Fruit fly (Drosophila melanogaster): ENCODE data around the gene CG3386.
A peak's percentile ranks its signal among the peaks of the same experiment; 100 is the strongest.

The CG3386 gene

DNA sequence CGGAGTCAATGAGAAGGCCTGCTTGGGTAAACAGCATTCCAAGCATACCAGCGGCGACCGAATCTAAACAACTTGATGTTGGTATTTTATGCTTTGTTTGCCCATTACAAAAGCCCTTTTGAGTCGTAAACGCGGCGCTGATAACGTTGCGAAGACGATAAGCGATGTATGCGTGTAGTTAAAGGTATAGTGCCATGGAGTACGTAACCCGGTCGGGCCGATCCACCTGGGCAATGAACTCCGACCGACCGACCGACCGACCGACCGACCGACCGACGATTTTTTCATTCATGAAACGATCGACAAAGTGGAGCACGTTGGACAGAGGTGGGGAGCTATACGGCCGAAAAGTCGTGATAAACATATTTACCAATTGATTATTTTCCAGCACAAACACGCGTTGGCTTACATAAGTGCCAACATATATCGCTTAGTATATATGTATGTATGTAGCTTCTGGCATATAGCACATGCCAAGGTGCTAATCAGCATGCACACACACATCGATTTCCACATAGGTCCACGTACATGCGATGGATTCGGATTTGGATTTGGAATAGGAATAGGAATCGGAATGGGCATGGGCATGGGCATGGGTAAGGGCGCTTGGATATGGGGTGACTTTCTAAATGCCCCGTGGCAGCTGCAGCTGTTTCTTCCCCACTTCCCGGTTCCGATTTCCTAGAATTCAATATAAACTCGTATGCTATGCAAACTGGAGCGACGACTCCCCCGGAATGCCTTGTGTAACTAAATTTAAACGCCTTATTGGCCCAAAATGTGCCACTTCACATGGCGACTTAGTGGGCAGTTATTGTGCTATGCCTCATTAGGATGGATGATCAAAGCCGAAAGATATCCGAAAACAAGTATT lies 39.2 kb downstream of the CG3386 start (continued):
- TF ChIP-seq org-1 (GFP tag; optimal IDR thresholded peaks at IDR 0.05) (peak; percentile 41), Bdp1 (GFP tag; optimal IDR thresholded peaks at IDR 0.05) (peak; percentile 25), chinmo (GFP tag; IDR thresholded peaks at IDR 0.05; ENCODE audit: partially characterized antibody) (peak; percentile 70; the same call in 1 of the 4 replicates), sima (GFP tag; optimal IDR thresholded peaks at IDR 0.05) (no peak), CG6175 (GFP tag; IDR thresholded peaks at IDR 0.05) (no peak), pnt (GFP tag; optimal IDR thresholded peaks at IDR 0.05) (no peak), dysf (GFP tag; IDR thresholded peaks at IDR 0.05) (no peak), amos (GFP tag; IDR thresholded peaks at IDR 0.05; ENCODE audit: partially characterized antibody) (no peak), br (optimal IDR thresholded peaks at IDR 0.05) (no peak), Dp (GFP tag; optimal IDR thresholded peaks at IDR 0.05) (no peak), CG7745 (tag; optimal IDR thresholded peaks at IDR 0.05) (no peak), CG4282 (GFP tag; optimal IDR thresholded peaks at IDR 0.05) (no peak), CG8478 (optimal IDR thresholded peaks at IDR 0.05) (no peak), CG17359 (tag; optimal IDR thresholded peaks at IDR 0.05) (no peak), cato (GFP tag; optimal IDR thresholded peaks at IDR 0.05; ENCODE audit: borderline replicate concordance) (no peak), CG11695 (GFP tag; IDR thresholded peaks at IDR 0.05) (no peak), CG2129 (GFP tag; IDR thresholded peaks at IDR 0.05; ENCODE audit: partially characterized antibody) (no peak), CG12659 (GFP tag; optimal IDR thresholded peaks at IDR 0.05) (peak; percentile 20), CG10147 (GFP tag; optimal IDR thresholded peaks at IDR 0.05) (no peak), CG10543 (GFP tag; optimal IDR thresholded peaks at IDR 0.05) (peak; percentile 90), Myb (GFP tag; optimal IDR thresholded peaks at IDR 0.05) (no peak), CG13775 (GFP tag; optimal IDR thresholded peaks at IDR 0.05) (no peak), CG15696 (tag; optimal IDR thresholded peaks at IDR 0.05) (peak; percentile 22), Mrtf (GFP tag; IDR thresholded peaks at IDR 0.05) (no peak), CG9215 (GFP tag; IDR thresholded peaks at IDR 0.05) (no peak), nom (GFP tag; optimal IDR thresholded peaks at IDR 0.05) (no peak), CG10959 (GFP tag; IDR thresholded peaks at IDR 0.05) (0 out of 2 replicates have a peak, but pooled peaks have one; percentile 2), knrl (GFP tag; IDR thresholded peaks at IDR 0.05; ENCODE audit: partially characterized antibody) (no peak), fu2 (GFP tag; optimal IDR thresholded peaks at IDR 0.05) (no peak), seq (GFP tag; IDR thresholded peaks at IDR 0.05) (peak; percentile 52; the same call in 1 of the 2 replicates), CG13624 (GFP tag; optimal IDR thresholded peaks at IDR 0.05) (no peak), CG8944 (GFP tag; optimal IDR thresholded peaks at IDR 0.05) (no peak), dm (GFP tag; optimal IDR thresholded peaks at IDR 0.05) (no peak), aop (GFP tag; IDR thresholded peaks at IDR 0.05) (0 out of 2 replicates have a peak, but pooled peaks have one; percentile 13), CG7963 (GFP tag; IDR thresholded peaks at IDR 0.05; ENCODE audit: partially characterized antibody) (no peak), CG14441 (GFP tag; IDR thresholded peaks at IDR 0.05) (no peak; the same call in 1 of the 2 replicates), ara (GFP tag; IDR thresholded peaks at IDR 0.05) (no peak), CG15011 (GFP tag; optimal IDR thresholded peaks at IDR 0.05) (no peak), dimm (GFP tag; IDR thresholded peaks at IDR 0.05) (no peak), nerfin-1 (tag; optimal IDR thresholded peaks at IDR 0.05) (no peak), ewg (GFP tag; optimal IDR thresholded peaks at IDR 0.05) (no peak), NFAT (GFP tag; IDR thresholded peaks at IDR 0.05) (peak; percentile 5; the same call in 1 of the 2 replicates), HLH3B (GFP tag; IDR thresholded peaks at IDR 0.05) (peak; percentile 5; the same call in 1 of the 2 replicates), E2f2 (GFP tag; IDR thresholded peaks at IDR 0.05) (0 out of 2 replicates have a peak, but pooled peaks have one; percentile 33), sug (tag; optimal IDR thresholded peaks at IDR 0.05) (peak; percentile 82), sens-2 (GFP tag; IDR thresholded peaks at IDR 0.05) (no peak), ap (GFP tag; IDR thresholded peaks at IDR 0.05) (0 out of 2 replicates have a peak, but pooled peaks have one; percentile 2), CG11247 (GFP tag; IDR thresholded peaks at IDR 0.05) (no peak), z (GFP tag; IDR thresholded peaks at IDR 0.05) (no peak), CG14667 (GFP tag; IDR thresholded peaks at IDR 0.05) (no peak)
